Fruit fly (Drosophila melanogaster): ENCODE results near the gene Coq6.

Gene Coq6

DNA sequence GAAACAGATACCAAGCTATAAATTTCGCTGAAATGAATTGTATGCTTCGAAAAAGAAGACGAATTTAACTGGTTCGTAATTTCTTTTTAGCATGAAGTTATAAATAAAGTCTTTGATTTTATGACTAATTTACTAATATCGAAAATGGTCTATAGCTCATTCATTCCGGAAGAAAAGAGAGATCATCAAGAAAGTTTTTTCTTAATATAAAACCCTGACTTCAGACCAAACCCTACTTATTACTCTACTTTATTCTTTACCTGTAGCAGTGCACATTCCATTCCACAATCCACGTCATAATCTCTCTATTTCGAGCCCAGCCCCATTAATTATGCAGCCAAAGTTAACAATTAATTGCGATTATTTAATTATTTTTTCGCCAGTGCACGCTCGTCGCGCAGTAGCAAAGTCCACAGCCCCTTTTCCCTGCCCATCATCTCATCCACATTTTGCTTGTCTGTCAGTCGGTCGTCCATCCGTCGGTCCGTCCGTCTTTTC lies 38.1 kb downstream of the Coq6 start:
- no peak for TF ChIP-seq Ptx1 (GFP tag; IDR thresholded peaks at IDR 0.05)
- peak in 1 of 2 experiments; percentile 43 for TF ChIP-seq bsh (GFP tag; optimal IDR thresholded peaks at IDR 0.05)
- peak; percentile 72 for TF ChIP-seq nom (GFP tag; optimal IDR thresholded peaks at IDR 0.05)
- no peak for TF ChIP-seq BEAF-32 (GFP tag; optimal IDR thresholded peaks at IDR 0.05)
- no peak for TF ChIP-seq Dek (tag; optimal IDR thresholded peaks at IDR 0.05)
- TF ChIP-seq nerfin-2 (GFP tag; IDR thresholded peaks at IDR 0.05; ENCODE audit: partially characterized antibody), result no peak
- no peak for TF ChIP-seq CG8388 (GFP tag; optimal IDR thresholded peaks at IDR 0.05)
- TF ChIP-seq Lpt (GFP tag; optimal IDR thresholded peaks at IDR 0.05), result no peak
- TF ChIP-seq Bteb2 (GFP tag; optimal IDR thresholded peaks at IDR 0.05), result no peak
- TF ChIP-seq CG13624 (GFP tag; optimal IDR thresholded peaks at IDR 0.05), result no peak
- no peak for TF ChIP-seq CG30431 (GFP tag; optimal IDR thresholded peaks at IDR 0.05)
- TF ChIP-seq Lim3 (GFP tag; IDR thresholded peaks at IDR 0.05), result no peak
- TF ChIP-seq vnd (GFP tag; IDR thresholded peaks at IDR 0.05; ENCODE audit: partially characterized antibody), result no peak
- TF ChIP-seq dpn (GFP tag; optimal IDR thresholded peaks at IDR 0.05), result no peak
- TF ChIP-seq Ets65A (GFP tag), result peak; percentile 70

DNA sequence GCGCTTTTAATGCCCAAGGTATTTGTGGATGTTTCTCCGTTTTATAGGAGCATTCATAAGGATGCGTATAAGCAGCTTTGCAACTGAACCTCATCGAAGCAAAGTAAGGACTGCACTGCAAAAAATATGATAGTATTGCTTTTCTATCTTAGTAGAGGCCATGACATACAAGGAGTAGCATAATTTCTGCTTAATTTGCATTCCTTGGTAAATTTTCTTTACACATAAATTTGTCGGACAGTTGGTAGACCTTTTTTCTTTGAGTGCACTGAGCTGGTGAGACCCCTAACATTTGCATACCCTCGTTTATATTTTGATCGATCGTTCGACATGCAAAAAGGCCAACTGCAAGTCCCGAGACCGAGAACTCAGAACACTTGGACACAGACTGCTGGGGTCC lies 39.1 kb downstream of the Coq6 start:
- TF ChIP-seq ranshi (GFP tag; IDR thresholded peaks at IDR 0.05) (no peak), chm (GFP tag; IDR thresholded peaks at IDR 0.05) (no peak), gt (GFP tag; IDR thresholded peaks at IDR 0.05) (no peak), Hand (GFP tag; optimal IDR thresholded peaks at IDR 0.05) (no peak), CG10654 (GFP tag; optimal IDR thresholded peaks at IDR 0.05) (no peak), exex (tag; optimal IDR thresholded peaks at IDR 0.05) (no peak), CG15011 (GFP tag; optimal IDR thresholded peaks at IDR 0.05) (no peak), knrl (GFP tag; IDR thresholded peaks at IDR 0.05; ENCODE audit: partially characterized antibody) (no peak), Usf (GFP tag; optimal IDR thresholded peaks at IDR 0.05) (no peak), CG9817 (tag; optimal IDR thresholded peaks at IDR 0.05) (no peak), CG17568 (GFP tag; optimal IDR thresholded peaks at IDR 0.05) (no peak), eve (GFP tag; optimal IDR thresholded peaks at IDR 0.05) (no peak), fu2 (GFP tag; optimal IDR thresholded peaks at IDR 0.05) (no peak), slou (GFP tag; optimal IDR thresholded peaks at IDR 0.05) (no peak), CG4282 (GFP tag; optimal IDR thresholded peaks at IDR 0.05) (no peak), Hsf (GFP tag; optimal IDR thresholded peaks at IDR 0.05) (no peak), prd (optimal IDR thresholded peaks at IDR 0.05) (no peak), prd (GFP tag; IDR thresholded peaks at IDR 0.05) (peak; percentile 53; the same call in 2 of the 3 replicates), Ets65A (GFP tag) (peak; percentile 45), fd3F (GFP tag; optimal IDR thresholded peaks at IDR 0.05) (no peak), Atf3 (GFP tag; optimal IDR thresholded peaks at IDR 0.05) (no peak), sqz (GFP tag; optimal IDR thresholded peaks at IDR 0.05) (no peak), CG1647 (GFP tag; optimal IDR thresholded peaks at IDR 0.05) (no peak), CG3281 (GFP tag; optimal IDR thresholded peaks at IDR 0.05) (no peak), TFAM (GFP tag; optimal IDR thresholded peaks at IDR 0.05) (no peak), CG2116 (GFP tag; optimal IDR thresholded peaks at IDR 0.05) (no peak), dmrt11E (tag; optimal IDR thresholded peaks at IDR 0.05) (peak; percentile 3), CG3065 (GFP tag; optimal IDR thresholded peaks at IDR 0.05) (no peak), zfh1 (GFP tag; IDR thresholded peaks at IDR 0.05) (no peak), Dip2 (GFP tag; IDR thresholded peaks at IDR 0.05) (no peak), CG5953 (GFP tag; IDR thresholded peaks at IDR 0.05) (no peak), so (GFP tag; IDR thresholded peaks at IDR 0.05) (no peak), CG9876 (GFP tag; optimal IDR thresholded peaks at IDR 0.05) (no peak), CG17186 (GFP tag; optimal IDR thresholded peaks at IDR 0.05) (no peak), gce (GFP tag; IDR thresholded peaks at IDR 0.05) (no peak), gro (GFP tag; optimal IDR thresholded peaks at IDR 0.05) (no peak), al (GFP tag; IDR thresholded peaks at IDR 0.05) (no peak), insv (GFP tag; optimal IDR thresholded peaks at IDR 0.05) (no peak)

Data from whole organism, embryonic.